Worm (Caenorhabditis elegans) whole organism, midembryonic: ENCODE results near the gene C43F9.11.

ENCODE experiments used
- T22C8.4 ChIP-seq: fragments of 200-800 bp; sonication (Bioruptor generic); IDR thresholded peaks from 2 replicates; pipeline ENCODE4 v1.3.6; 2022; ENCODE audit warnings: missing genetic modification characterization, missing compliant biosample characterization
- cog-1 ChIP-seq: sonication (generic microtip); optimal IDR thresholded peaks from 2 replicates; lab custom pipeline; 2016; ENCODE audit warnings: missing genetic modification characterization, missing compliant biosample characterization
- flt-1 ChIP-seq: fragments of 200-800 bp; sonication (Bioruptor generic); IDR thresholded peaks from 2 replicates; pipeline ENCODE4 v1.3.6; 2022; ENCODE audit warnings: missing genetic modification characterization, missing compliant biosample characterization
- klf-2 ChIP-seq: fragments of 200-800 bp; sonication (Bioruptor generic); conservative IDR thresholded peaks from 2 replicates; pipeline ENCODE4 v1.3.6; 2022; ENCODE audit warnings: missing genetic modification reagents, missing genetic modification characterization, missing compliant biosample characterization
- med-1 ChIP-seq: sonication (generic microtip); optimal IDR thresholded peaks from 2 replicates; lab custom pipeline; 2017; ENCODE audit warnings: missing genetic modification characterization, mild to moderate bottlenecking, missing compliant biosample characterization, antibody characterized with exemption, missing genetic modification reagents; ENCODE audit not compliant: insufficient read depth
- ref-1 ChIP-seq: fragments of 200-800 bp; sonication (Bioruptor generic); conservative IDR thresholded peaks from 2 replicates; pipeline ENCODE4 v1.3.6; 2022; ENCODE audit warnings: missing genetic modification reagents, missing genetic modification characterization, missing compliant biosample characterization
- tab-1 ChIP-seq: fragments of 200-800 bp; sonication (Bioruptor generic); IDR thresholded peaks from 2 replicates; pipeline ENCODE4 v1.3.6; 2022; ENCODE audit warnings: missing genetic modification characterization, missing compliant biosample characterization
- ztf-23 ChIP-seq: fragments of 200-800 bp; sonication (Bioruptor generic); IDR thresholded peaks from 2 replicates; pipeline ENCODE4 v1.3.6; 2022; ENCODE audit warnings: missing genetic modification reagents, missing genetic modification characterization, missing compliant biosample characterization
- ztf-29 ChIP-seq: fragments of 200-800 bp; sonication (Bioruptor generic); IDR thresholded peaks from 2 replicates; pipeline ENCODE4 v1.3.6; 2022; ENCODE audit warnings: missing genetic modification reagents, missing genetic modification characterization, missing compliant biosample characterization

C43F9.11 gene

ce11 chrIV:10620811-10621210 is 24.2 kb downstream of the C43F9.11 start, which contains the start of gene R09H10.7:
Gene R09H10.7, plus strand, starts transcription at chrIV:10621111.
- no peak for TF ChIP-seq ref-1 (GFP tag; lab: Robert Waterston, UW)
- no peak for TF ChIP-seq klf-2 (GFP tag; lab: Robert Waterston, UW)
- TF ChIP-seq tab-1 (GFP tag; lab: Robert Waterston, UW): no peak
- TF ChIP-seq flt-1 (GFP tag; lab: Robert Waterston, UW): no peak
- TF ChIP-seq T22C8.4: no peak
- no peak for TF ChIP-seq med-1 (GFP tag; lab: Kevin White, UChicago)
- no peak for TF ChIP-seq ztf-23 (GFP tag; lab: Robert Waterston, UW)
- no peak for TF ChIP-seq cog-1 (tag; lab: Kevin White, UChicago)
- no peak for TF ChIP-seq ztf-29

- TF ChIP-seq tab-1 (GFP tag; lab: Robert Waterston, UW) (no peak), ref-1 (GFP tag; lab: Robert Waterston, UW) (no peak), ztf-23 (GFP tag; lab: Robert Waterston, UW) (no peak), med-1 (GFP tag; lab: Kevin White, UChicago) (no peak), flt-1 (GFP tag; lab: Robert Waterston, UW) (no peak), cog-1 (tag; lab: Kevin White, UChicago) (no peak)
Observed at ce11 chrIV:10628724-10629123, 32.1 kb downstream of the C43F9.11 start, which contains the start of gene R09H10.5. Gene R09H10.5, minus strand, starts transcription at chrIV:10628829.

ce11 chrIV:10630953-10631554 is 34.4 kb downstream of the C43F9.11 start, which contains the start of gene F56C4.4:
Gene F56C4.4, minus strand, starts transcription at chrIV:10631267.
- TF ChIP-seq ztf-23 (GFP tag; lab: Robert Waterston, UW): no peak
- TF ChIP-seq klf-2 (GFP tag; lab: Robert Waterston, UW): no peak
- TF ChIP-seq cog-1 (tag; lab: Kevin White, UChicago): no peak
- no peak for TF ChIP-seq med-1 (GFP tag; lab: Kevin White, UChicago)
- no peak for TF ChIP-seq ref-1 (GFP tag; lab: Robert Waterston, UW)
- TF ChIP-seq ztf-29: no peak
- TF ChIP-seq flt-1 (GFP tag; lab: Robert Waterston, UW): no peak
- no peak for TF ChIP-seq T22C8.4
- TF ChIP-seq tab-1 (GFP tag; lab: Robert Waterston, UW): no peak

- TF ChIP-seq cog-1 (tag; lab: Kevin White, UChicago) (no peak), klf-2 (GFP tag; lab: Robert Waterston, UW) (no peak), flt-1 (GFP tag; lab: Robert Waterston, UW) (no peak), tab-1 (GFP tag; lab: Robert Waterston, UW) (no peak), med-1 (GFP tag; lab: Kevin White, UChicago) (no peak), ref-1 (GFP tag; lab: Robert Waterston, UW) (no peak), ztf-29 (no peak), T22C8.4 (no peak), ztf-23 (GFP tag; lab: Robert Waterston, UW) (no peak)
Observed at ce11 chrIV:10636649-10637048, 40.0 kb downstream of the C43F9.11 start, which contains the start of gene F56C4.1. Gene F56C4.1, plus strand, starts transcription at chrIV:10636949.

- TF ChIP-seq tab-1 (GFP tag; lab: Robert Waterston, UW) (no peak), cog-1 (tag; lab: Kevin White, UChicago) (no peak), flt-1 (GFP tag; lab: Robert Waterston, UW) (no peak), ztf-29 (no peak), ref-1 (GFP tag; lab: Robert Waterston, UW) (no peak), T22C8.4 (no peak), med-1 (GFP tag; lab: Kevin White, UChicago) (no peak), ztf-23 (GFP tag; lab: Robert Waterston, UW) (no peak), klf-2 (GFP tag; lab: Robert Waterston, UW) (no peak)
Observed at ce11 chrIV:10638977-10639376, 42.4 kb downstream of the C43F9.11 start, which contains the start of gene F56C4.2. Gene F56C4.2, plus strand, starts transcription at chrIV:10639277.
